Worm (Caenorhabditis elegans) whole organism, L3 larva: ENCODE measurements around the gene ZK512.8.

Source experiments
- R02D3.7 ChIP-seq: fragments of 150-350 bp; optimal IDR thresholded peaks from 2 replicates; lab custom pipeline; 2014; ENCODE audit warnings: missing biosample characterization, missing genetic modification characterization
- ZK546.5 ChIP-seq: sonication (generic microtip); optimal IDR thresholded peaks from 2 replicates; lab custom pipeline; 2017; ENCODE audit warnings: missing biosample characterization, missing genetic modification characterization
- aly-2 ChIP-seq: fragments of 150-350 bp; optimal IDR thresholded peaks from 2 replicates; lab custom pipeline; 2014; ENCODE audit warnings: missing biosample characterization, missing genetic modification characterization
- ama-1 ChIP-seq: fragments of 150-350 bp; optimal IDR thresholded peaks from 2 replicates; lab custom pipeline; 2018
- ceh-82 ChIP-seq: fragments of 150-350 bp; optimal IDR thresholded peaks from 2 replicates; lab custom pipeline; 2014; ENCODE audit warnings: missing biosample characterization, missing genetic modification characterization
- daf-12 ChIP-seq: fragments of 150-350 bp; optimal IDR thresholded peaks from 2 replicates; lab custom pipeline; 2014; ENCODE audit warnings: missing biosample characterization, missing genetic modification reagents, missing genetic modification characterization
- egl-27 ChIP-seq: sonication (generic microtip); optimal IDR thresholded peaks from 4 replicates; lab custom pipeline; 2017; ENCODE audit warnings: missing biosample characterization, missing genetic modification reagents, missing genetic modification characterization
- elt-1 ChIP-seq: fragments of 150-350 bp; optimal IDR thresholded peaks from 2 replicates; lab custom pipeline; 2014; ENCODE audit warnings: missing biosample characterization, missing genetic modification characterization
- elt-2 ChIP-seq: sonication (generic microtip); optimal IDR thresholded peaks from 2 replicates; lab custom pipeline; 2016; ENCODE audit warnings: missing genetic modification reagents, mild to moderate bottlenecking, missing genetic modification characterization, missing compliant biosample characterization
- elt-3 ChIP-seq, 3 experiments: fragments of 150-350 bp in 1 of 3; sonication (generic microtip) in 2 of 3; optimal IDR thresholded peaks; 2 replicates in 2 of 3; 4 replicates in 1 of 3; lab custom pipeline; 2014 to 2017; ENCODE audit warnings: missing biosample characterization in 3 of 3, missing genetic modification characterization in 3 of 3
- eor-1 ChIP-seq, 2 experiments: fragments of 150-350 bp; optimal IDR thresholded peaks; 2 replicates each; lab custom pipeline; 2014 to 2018; ENCODE audit warnings: missing biosample characterization in 2 of 2, missing genetic modification characterization in 2 of 2
- fkh-10 ChIP-seq: sonication (generic microtip); optimal IDR thresholded peaks from 2 replicates; lab custom pipeline; 2017; ENCODE audit warnings: missing biosample characterization, missing genetic modification reagents, missing genetic modification characterization
- fkh-2 ChIP-seq: fragments of 150-350 bp; optimal IDR thresholded peaks from 2 replicates; lab custom pipeline; 2014; ENCODE audit warnings: missing biosample characterization, missing genetic modification reagents, missing genetic modification characterization
- fos-1 ChIP-seq: fragments of 150-350 bp; optimal IDR thresholded peaks from 2 replicates; lab custom pipeline; 2014; ENCODE audit warnings: missing biosample characterization, missing genetic modification characterization
- hmg-11 ChIP-seq: sonication (generic microtip); optimal IDR thresholded peaks from 2 replicates; lab custom pipeline; 2016; ENCODE audit warnings: missing genetic modification characterization, missing compliant biosample characterization
- lin-15B ChIP-seq: fragments of 150-350 bp; optimal IDR thresholded peaks from 2 replicates; lab custom pipeline; 2014; ENCODE audit warnings: missing biosample characterization, missing genetic modification characterization
- lin-39 ChIP-seq: fragments of 150-350 bp; optimal IDR thresholded peaks from 2 replicates; lab custom pipeline; 2018; ENCODE audit warnings: missing biosample characterization, missing genetic modification reagents, missing genetic modification characterization
- lsy-12 ChIP-seq: sonication (generic microtip); optimal IDR thresholded peaks from 2 replicates; lab custom pipeline; 2016; ENCODE audit warnings: mild to moderate bottlenecking, missing genetic modification characterization, missing compliant biosample characterization
- mdl-1 ChIP-seq: fragments of 150-350 bp; optimal IDR thresholded peaks from 2 replicates; lab custom pipeline; 2014; ENCODE audit warnings: missing biosample characterization, missing genetic modification characterization
- nhr-11 ChIP-seq: fragments of 150-350 bp; optimal IDR thresholded peaks from 2 replicates; lab custom pipeline; 2014; ENCODE audit warnings: missing biosample characterization, missing genetic modification characterization
- nhr-12 ChIP-seq: fragments of 150-350 bp; optimal IDR thresholded peaks from 2 replicates; lab custom pipeline; 2014; ENCODE audit warnings: missing biosample characterization, missing genetic modification characterization
- nhr-23 ChIP-seq: fragments of 150-350 bp; optimal IDR thresholded peaks from 2 replicates; lab custom pipeline; 2014; ENCODE audit warnings: missing biosample characterization, missing genetic modification reagents, missing genetic modification characterization
- nhr-237 ChIP-seq: fragments of 150-350 bp; optimal IDR thresholded peaks from 2 replicates; lab custom pipeline; 2014; ENCODE audit warnings: missing biosample characterization, missing genetic modification characterization
- nhr-25 ChIP-seq: sonication (generic microtip); optimal IDR thresholded peaks from 2 replicates; lab custom pipeline; 2017; ENCODE audit warnings: missing biosample characterization, missing genetic modification characterization
- nhr-28 ChIP-seq: fragments of 150-350 bp; optimal IDR thresholded peaks from 2 replicates; lab custom pipeline; 2014; ENCODE audit warnings: missing biosample characterization, missing genetic modification characterization
- nhr-43 ChIP-seq: sonication (generic microtip); optimal IDR thresholded peaks from 2 replicates; lab custom pipeline; 2016; ENCODE audit warnings: mild to moderate bottlenecking, missing genetic modification characterization, missing compliant biosample characterization; ENCODE audit not compliant: poor library complexity, severe bottlenecking
- nhr-67 ChIP-seq: fragments of 150-350 bp; optimal IDR thresholded peaks from 2 replicates; lab custom pipeline; 2014; ENCODE audit warnings: missing biosample characterization, missing genetic modification characterization
- nhr-77 ChIP-seq: fragments of 150-350 bp; optimal IDR thresholded peaks from 2 replicates; lab custom pipeline; 2014; ENCODE audit warnings: missing biosample characterization, missing genetic modification characterization
- pha-4 ChIP-seq: fragments of 150-350 bp; optimal IDR thresholded peaks from 2 replicates; lab custom pipeline; 2014; ENCODE audit warnings: missing biosample characterization, missing genetic modification reagents, missing genetic modification characterization
- pqm-1 ChIP-seq: fragments of 150-350 bp; optimal IDR thresholded peaks from 2 replicates; lab custom pipeline; 2017; ENCODE audit warnings: missing biosample characterization, missing genetic modification characterization, inconsistent platforms
- sea-2 ChIP-seq: fragments of 150-350 bp; sonication (generic microtip); optimal IDR thresholded peaks from 4 replicates; lab custom pipeline; 2014; ENCODE audit warnings: missing biosample characterization, missing genetic modification reagents, missing genetic modification characterization
- skn-1 ChIP-seq: fragments of 150-350 bp; optimal IDR thresholded peaks from 2 replicates; lab custom pipeline; 2014; ENCODE audit warnings: missing biosample characterization, missing genetic modification characterization
- snpc-4 ChIP-seq: fragments of 150-350 bp; optimal IDR thresholded peaks from 2 replicates; lab custom pipeline; 2014; ENCODE audit warnings: missing biosample characterization, missing genetic modification characterization
- tbx-2 ChIP-seq: sonication (generic microtip); optimal IDR thresholded peaks from 2 replicates; lab custom pipeline; 2016; ENCODE audit warnings: mild to moderate bottlenecking, missing genetic modification characterization, missing compliant biosample characterization
- unc-62 ChIP-seq: fragments of 150-350 bp; sonication (generic microtip); optimal IDR thresholded peaks from 4 replicates; lab custom pipeline; 2014; ENCODE audit warnings: missing biosample characterization, missing genetic modification reagents, missing genetic modification characterization
- zag-1 ChIP-seq: fragments of 150-350 bp; optimal IDR thresholded peaks from 2 replicates; lab custom pipeline; 2014; ENCODE audit warnings: missing biosample characterization, missing genetic modification characterization
- ztf-11 ChIP-seq: fragments of 150-350 bp; optimal IDR thresholded peaks from 2 replicates; lab custom pipeline; 2014; ENCODE audit warnings: missing biosample characterization, missing genetic modification characterization
- ztf-4 ChIP-seq: fragments of 150-350 bp; optimal IDR thresholded peaks from 2 replicates; lab custom pipeline; 2014; ENCODE audit warnings: missing biosample characterization, missing genetic modification characterization

Gene ZK512.8

ce11 chrIII:9145765-9146164 is at the start of gene ZK512.8:
Gene ZK512.8 (plus strand): TSS chrIII:9146065.
- TF ChIP-seq egl-27 (tag; lab: Kevin White, UChicago) (no peak), sea-2 (no peak), ZK546.5 (tag; lab: Kevin White, UChicago) (no peak), skn-1 (tag; lab: Kevin White, UChicago) (no peak), ceh-82 (no peak), unc-62 (GFP tag; lab: Kevin White, UChicago) (no peak), nhr-43 (no peak), nhr-23 (no peak), snpc-4 (tag; lab: Kevin White, UChicago) (no peak), zag-1 (tag; lab: Kevin White, UChicago) (no peak), ztf-4 (tag; lab: Kevin White, UChicago) (no peak), nhr-67 (no peak)

DNA sequence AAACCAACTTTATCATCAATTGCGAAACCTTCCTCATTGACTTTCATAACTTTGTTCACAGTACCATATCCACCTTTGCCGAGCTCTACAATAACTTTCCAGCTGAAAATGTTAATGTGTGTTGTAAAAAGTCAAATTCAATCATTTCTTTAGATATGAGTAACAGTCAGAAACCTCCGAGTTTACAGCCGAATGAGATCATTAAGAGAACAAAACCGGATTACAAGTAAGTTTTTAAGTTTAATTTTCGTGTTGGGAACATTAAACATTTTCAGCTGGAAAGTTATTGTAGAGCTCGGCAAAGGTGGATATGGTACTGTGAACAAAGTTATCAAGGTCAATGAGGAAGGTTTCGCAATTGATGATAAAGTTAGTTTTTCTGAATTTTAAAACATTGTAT is 44.7 kb upstream of the ZK512.8 start, which contains the start of gene ZK507.1:
ZK507.1 (minus strand) TSS at position 101 of the 400 bp plus-strand sequence.
- no peak for TF ChIP-seq elt-1 (tag; lab: Kevin White, UChicago)
- no peak for TF ChIP-seq aly-2 (tag; lab: Kevin White, UChicago)
- TF ChIP-seq elt-3 (tag; optimal IDR thresholded peaks at IDR 0.05; lab: Kevin White, UChicago): no peak
- no peak for TF ChIP-seq nhr-77 (tag; lab: Kevin White, UChicago)
- TF ChIP-seq nhr-11 (tag; lab: Kevin White, UChicago): no peak
- TF ChIP-seq ztf-4 (tag; lab: Kevin White, UChicago): no peak
- TF ChIP-seq nhr-237 (tag; lab: Kevin White, UChicago): no peak
- no peak for TF ChIP-seq fkh-10 (GFP tag; lab: Kevin White, UChicago)
- TF ChIP-seq egl-27 (tag; lab: Kevin White, UChicago): no peak
- no peak for TF ChIP-seq mdl-1 (tag; lab: Kevin White, UChicago)
- no peak for TF ChIP-seq nhr-12 (tag; lab: Kevin White, UChicago)
- no peak for TF ChIP-seq nhr-28 (tag; lab: Kevin White, UChicago)
- no peak for TF ChIP-seq ZK546.5 (tag; lab: Kevin White, UChicago)
- no peak for TF ChIP-seq tbx-2

ce11 chrIII:9103643-9104042 is 42.2 kb upstream of the ZK512.8 start, which contains the start of gene dos-1:
Gene dos-1 (plus strand): TSS chrIII:9103943.
- TF ChIP-seq hmg-11 (tag; lab: Kevin White, UChicago) (no peak), fkh-2 (no peak), elt-3 (tag; optimal IDR thresholded peaks at IDR 0.05; lab: Kevin White, UChicago) (no peak), aly-2 (tag; lab: Kevin White, UChicago) (no peak), pqm-1 (tag; lab: Kevin White, UChicago) (no peak), fos-1 (tag; lab: Kevin White, UChicago) (no peak), zag-1 (tag; lab: Kevin White, UChicago) (no peak), lin-15B (no peak), nhr-25 (tag; lab: Kevin White, UChicago) (no peak), snpc-4 (tag; lab: Kevin White, UChicago) (no peak), nhr-67 (no peak), ZK546.5 (tag; lab: Kevin White, UChicago) (no peak), pha-4 (tag; lab: Kevin White, UChicago) (no peak), ztf-11 (tag; lab: Kevin White, UChicago) (no peak), R02D3.7 (tag; lab: Kevin White, UChicago) (no peak), nhr-28 (tag; lab: Kevin White, UChicago) (no peak)

DNA sequence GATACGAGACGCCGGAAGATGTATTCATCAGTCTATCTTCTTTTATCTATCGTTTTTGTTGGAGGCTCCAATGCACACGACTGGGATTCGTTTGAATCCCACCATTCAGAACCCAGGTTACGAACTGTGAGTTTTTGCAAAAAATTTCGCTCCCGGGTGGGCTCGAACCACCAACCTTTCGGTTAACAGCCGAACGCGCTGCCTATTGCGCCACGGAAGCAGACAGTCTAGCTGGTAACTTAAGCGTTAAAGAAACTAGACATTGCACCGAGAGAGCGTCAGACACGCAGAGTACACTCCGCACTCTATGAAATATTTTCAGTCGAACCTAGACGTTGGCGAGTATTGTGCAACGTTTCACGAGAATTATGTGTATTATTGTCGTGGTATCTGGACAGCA is 41.8 kb upstream of the ZK512.8 start:
- TF ChIP-seq ama-1 (lab: Kevin White, UChicago) (peak; percentile 30), daf-12 (tag; lab: Kevin White, UChicago) (no peak), nhr-25 (tag; lab: Kevin White, UChicago) (peak; percentile 9), nhr-23 (no peak), snpc-4 (tag; lab: Kevin White, UChicago) (no peak), eor-1 (tag; optimal IDR thresholded peaks at IDR 0.05; lab: Kevin White, UChicago) (no peak), lin-39 (tag; lab: Kevin White, UChicago) (peak; percentile 19), elt-2 (peak; percentile 34), pqm-1 (tag; lab: Kevin White, UChicago) (peak; percentile 26), nhr-43 (peak; percentile 24), lsy-12 (tag; lab: Kevin White, UChicago) (peak; percentile 15), skn-1 (tag; lab: Kevin White, UChicago) (peak; percentile 17)
